Worm (Caenorhabditis elegans) whole organism, midembryonic: ENCODE measurements around the gene M04D8.7.

Experiments
- T22C8.4 ChIP-seq: fragments of 200-800 bp; sonication (Bioruptor generic); IDR thresholded peaks from 2 replicates; pipeline ENCODE4 v1.3.6; 2022; ENCODE audit warnings: missing genetic modification characterization, missing compliant biosample characterization
- cog-1 ChIP-seq: sonication (generic microtip); optimal IDR thresholded peaks from 2 replicates; lab custom pipeline; 2016; ENCODE audit warnings: missing genetic modification characterization, missing compliant biosample characterization
- flt-1 ChIP-seq: fragments of 200-800 bp; sonication (Bioruptor generic); IDR thresholded peaks from 2 replicates; pipeline ENCODE4 v1.3.6; 2022; ENCODE audit warnings: missing genetic modification characterization, missing compliant biosample characterization
- klf-2 ChIP-seq: fragments of 200-800 bp; sonication (Bioruptor generic); conservative IDR thresholded peaks from 2 replicates; pipeline ENCODE4 v1.3.6; 2022; ENCODE audit warnings: missing genetic modification reagents, missing genetic modification characterization, missing compliant biosample characterization
- med-1 ChIP-seq: sonication (generic microtip); optimal IDR thresholded peaks from 2 replicates; lab custom pipeline; 2017; ENCODE audit warnings: missing genetic modification characterization, mild to moderate bottlenecking, missing compliant biosample characterization, antibody characterized with exemption, missing genetic modification reagents; ENCODE audit not compliant: insufficient read depth
- ref-1 ChIP-seq: fragments of 200-800 bp; sonication (Bioruptor generic); conservative IDR thresholded peaks from 2 replicates; pipeline ENCODE4 v1.3.6; 2022; ENCODE audit warnings: missing genetic modification reagents, missing genetic modification characterization, missing compliant biosample characterization
- tab-1 ChIP-seq: fragments of 200-800 bp; sonication (Bioruptor generic); IDR thresholded peaks from 2 replicates; pipeline ENCODE4 v1.3.6; 2022; ENCODE audit warnings: missing genetic modification characterization, missing compliant biosample characterization
- ztf-23 ChIP-seq: fragments of 200-800 bp; sonication (Bioruptor generic); IDR thresholded peaks from 2 replicates; pipeline ENCODE4 v1.3.6; 2022; ENCODE audit warnings: missing genetic modification reagents, missing genetic modification characterization, missing compliant biosample characterization
- ztf-29 ChIP-seq: fragments of 200-800 bp; sonication (Bioruptor generic); IDR thresholded peaks from 2 replicates; pipeline ENCODE4 v1.3.6; 2022; ENCODE audit warnings: missing genetic modification reagents, missing genetic modification characterization, missing compliant biosample characterization

M04D8.7 gene

DNA sequence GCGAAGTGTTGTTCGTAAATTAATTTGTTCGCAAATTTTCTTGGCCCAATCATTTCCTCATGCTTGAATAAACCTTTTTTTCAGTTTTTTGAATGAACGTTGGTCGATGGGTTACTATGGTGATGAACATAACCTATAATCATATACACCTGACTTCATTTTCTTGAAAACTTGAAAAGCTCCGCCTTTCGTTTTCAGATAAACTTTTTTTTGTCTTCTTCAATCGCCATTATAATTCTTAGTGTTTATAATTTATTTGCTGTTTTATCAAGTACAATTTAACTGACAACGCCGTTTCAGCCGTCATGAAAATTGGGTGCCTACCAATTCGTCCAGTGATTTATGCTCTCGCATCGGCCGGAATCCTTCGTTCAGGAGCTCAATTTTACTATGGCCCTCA lies at the start of gene M04D8.7:
M04D8.7 (plus strand) TSS at position 301 of the 400 bp plus-strand sequence.
- TF ChIP-seq ref-1 (GFP tag; lab: Robert Waterston, UW) (no peak), med-1 (GFP tag; lab: Kevin White, UChicago) (no peak), T22C8.4 (GFP tag; lab: Robert Waterston, UW) (no peak), cog-1 (tag; lab: Kevin White, UChicago) (no peak), ztf-23 (GFP tag; lab: Robert Waterston, UW) (no peak), klf-2 (GFP tag; lab: Robert Waterston, UW) (no peak), ztf-29 (GFP tag; lab: Robert Waterston, UW) (no peak), flt-1 (GFP tag; lab: Robert Waterston, UW) (no peak), tab-1 (GFP tag; lab: Robert Waterston, UW) (no peak)

DNA sequence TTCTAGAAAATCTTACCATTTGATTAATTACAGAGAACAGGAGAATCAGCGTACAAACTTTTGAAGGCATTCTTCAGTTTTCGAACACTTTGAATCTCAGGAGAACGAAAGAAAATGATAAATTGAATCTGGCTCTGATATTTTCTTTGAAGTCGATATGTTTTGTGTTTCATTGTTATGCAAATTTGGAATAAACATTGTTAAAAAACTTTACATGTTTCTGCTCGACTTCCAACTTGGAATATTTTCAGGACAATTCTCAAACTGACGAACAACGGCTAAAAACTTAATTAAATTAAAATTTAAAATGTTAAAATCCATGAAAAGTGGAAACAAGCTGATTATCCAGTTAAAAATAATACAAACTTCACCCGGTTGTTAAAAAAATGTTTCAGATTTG lies 48.9 kb upstream of the M04D8.7 start, which contains the start of gene C05B5.1:
C05B5.1 (minus strand) TSS at position 101 of the 400 bp plus-strand sequence.
- no peak for TF ChIP-seq ztf-23 (GFP tag; lab: Robert Waterston, UW)
- no peak for TF ChIP-seq med-1 (GFP tag; lab: Kevin White, UChicago)
- TF ChIP-seq flt-1 (GFP tag; lab: Robert Waterston, UW) = no peak
- TF ChIP-seq tab-1 (GFP tag; lab: Robert Waterston, UW) = no peak
- no peak for TF ChIP-seq cog-1 (tag; lab: Kevin White, UChicago)
- no peak for TF ChIP-seq ref-1 (GFP tag; lab: Robert Waterston, UW)
- TF ChIP-seq klf-2 (GFP tag; lab: Robert Waterston, UW) = no peak
- TF ChIP-seq T22C8.4 (GFP tag; lab: Robert Waterston, UW) = no peak
- no peak for TF ChIP-seq ztf-29 (GFP tag; lab: Robert Waterston, UW)

DNA sequence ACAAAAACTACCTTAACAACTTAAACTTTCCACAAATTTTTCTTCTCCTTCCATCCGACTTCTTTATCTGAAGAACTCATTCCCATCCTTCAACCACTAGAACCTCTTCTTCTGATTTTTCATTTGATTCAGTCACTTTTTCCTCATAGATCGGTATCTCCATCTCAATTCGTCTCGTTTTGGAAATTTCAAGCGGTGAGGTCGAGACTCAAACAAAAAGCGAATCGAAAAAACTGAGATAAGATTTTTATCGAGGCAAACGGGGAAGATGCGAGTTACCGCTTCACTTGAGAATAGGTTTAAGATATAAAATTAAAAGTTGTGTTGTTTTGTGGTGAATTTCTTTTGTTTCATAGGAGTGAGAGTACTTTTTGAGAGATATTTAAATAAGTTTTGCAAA lies 45.9 kb upstream of the M04D8.7 start:
- TF ChIP-seq med-1 (GFP tag; lab: Kevin White, UChicago) (no peak), flt-1 (GFP tag; lab: Robert Waterston, UW) (no peak), tab-1 (GFP tag; lab: Robert Waterston, UW) (no peak), klf-2 (GFP tag; lab: Robert Waterston, UW) (no peak), T22C8.4 (GFP tag; lab: Robert Waterston, UW) (no peak), ztf-23 (GFP tag; lab: Robert Waterston, UW) (no peak), cog-1 (tag; lab: Kevin White, UChicago) (no peak), ref-1 (GFP tag; lab: Robert Waterston, UW) (no peak), ztf-29 (GFP tag; lab: Robert Waterston, UW) (no peak)

DNA sequence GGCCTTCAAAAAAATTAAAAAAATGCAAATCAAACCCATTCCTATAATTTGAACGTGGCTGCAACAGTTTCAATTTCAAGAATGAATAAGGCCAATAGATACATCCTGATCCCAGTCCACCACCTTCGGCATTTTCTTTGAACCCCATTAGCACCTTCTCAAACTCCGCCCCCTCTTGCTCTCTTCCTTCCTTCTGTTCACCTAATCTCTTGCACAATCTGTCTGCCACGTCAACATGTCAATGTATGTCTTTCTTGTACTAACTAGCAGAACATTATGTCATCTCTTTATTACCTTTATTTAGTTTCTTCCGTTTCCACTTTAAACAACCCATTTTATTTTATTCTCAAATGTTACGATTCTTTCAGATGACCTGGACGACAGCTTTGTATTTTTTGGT lies 43.7 kb upstream of the M04D8.7 start, which contains the start of gene C05B5.4:
C05B5.4 (plus strand) TSS at position 351 of the 400 bp plus-strand sequence.
- TF ChIP-seq klf-2 (GFP tag; lab: Robert Waterston, UW) = no peak
- no peak for TF ChIP-seq tab-1 (GFP tag; lab: Robert Waterston, UW)
- TF ChIP-seq ztf-29 (GFP tag; lab: Robert Waterston, UW) = no peak
- no peak for TF ChIP-seq cog-1 (tag; lab: Kevin White, UChicago)
- no peak for TF ChIP-seq flt-1 (GFP tag; lab: Robert Waterston, UW)
- TF ChIP-seq T22C8.4 (GFP tag; lab: Robert Waterston, UW) = no peak
- no peak for TF ChIP-seq med-1 (GFP tag; lab: Kevin White, UChicago)
- no peak for TF ChIP-seq ztf-23 (GFP tag; lab: Robert Waterston, UW)

DNA sequence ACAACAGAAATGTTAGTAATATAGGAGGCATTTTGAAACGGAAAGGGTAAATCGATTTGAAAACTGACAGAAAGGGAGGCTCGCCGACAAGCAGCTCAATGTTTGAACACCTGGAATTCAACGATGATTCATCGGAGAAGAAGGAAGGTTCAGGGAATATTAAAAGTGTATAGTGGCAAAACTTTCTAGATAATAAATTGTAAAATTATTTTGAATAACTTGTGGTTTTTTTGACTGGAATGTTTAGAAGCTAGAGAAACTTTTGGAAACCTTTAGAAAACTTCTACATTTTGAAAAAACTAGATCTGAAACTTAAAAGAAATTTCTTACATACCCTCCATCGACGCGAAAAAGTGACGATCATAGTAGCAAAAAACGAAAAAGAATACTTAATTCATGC lies 39.4 kb upstream of the M04D8.7 start, which contains the start of gene pqn-8:
pqn-8 (minus strand) TSS at position 101 of the 400 bp plus-strand sequence.
- no peak for TF ChIP-seq klf-2 (GFP tag; lab: Robert Waterston, UW)
- TF ChIP-seq med-1 (GFP tag; lab: Kevin White, UChicago) = no peak
- TF ChIP-seq tab-1 (GFP tag; lab: Robert Waterston, UW) = no peak
- no peak for TF ChIP-seq ztf-29 (GFP tag; lab: Robert Waterston, UW)

DNA sequence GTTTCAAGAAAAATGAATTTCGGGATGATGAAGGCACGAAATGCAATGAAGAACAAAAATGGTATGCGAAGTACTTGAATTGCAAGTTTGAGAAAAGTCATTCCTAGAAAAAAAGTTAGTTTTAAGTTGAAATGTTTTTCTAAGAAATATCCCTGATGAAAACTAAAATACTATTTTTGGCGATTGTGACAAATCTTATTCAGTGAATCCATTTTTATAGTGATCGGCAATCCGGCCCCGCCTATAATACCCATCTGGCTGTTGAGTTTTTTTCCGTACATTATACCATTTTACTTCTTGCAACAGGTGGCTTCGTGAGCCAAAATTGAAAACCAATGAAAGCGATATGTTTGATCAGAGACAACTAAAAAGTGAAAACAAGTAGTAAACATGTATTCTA lies 38.0 kb upstream of the M04D8.7 start, which contains the start of gene C05B5.17:
C05B5.17 (minus strand) TSS at position 101 of the 400 bp plus-strand sequence.
- no peak for TF ChIP-seq flt-1 (GFP tag; lab: Robert Waterston, UW)
- no peak for TF ChIP-seq ref-1 (GFP tag; lab: Robert Waterston, UW)
- no peak for TF ChIP-seq T22C8.4 (GFP tag; lab: Robert Waterston, UW)
- no peak for TF ChIP-seq med-1 (GFP tag; lab: Kevin White, UChicago)
- no peak for TF ChIP-seq ztf-29 (GFP tag; lab: Robert Waterston, UW)
- no peak for TF ChIP-seq ztf-23 (GFP tag; lab: Robert Waterston, UW)
- no peak for TF ChIP-seq klf-2 (GFP tag; lab: Robert Waterston, UW)
- TF ChIP-seq tab-1 (GFP tag; lab: Robert Waterston, UW) = no peak
- no peak for TF ChIP-seq cog-1 (tag; lab: Kevin White, UChicago)

DNA sequence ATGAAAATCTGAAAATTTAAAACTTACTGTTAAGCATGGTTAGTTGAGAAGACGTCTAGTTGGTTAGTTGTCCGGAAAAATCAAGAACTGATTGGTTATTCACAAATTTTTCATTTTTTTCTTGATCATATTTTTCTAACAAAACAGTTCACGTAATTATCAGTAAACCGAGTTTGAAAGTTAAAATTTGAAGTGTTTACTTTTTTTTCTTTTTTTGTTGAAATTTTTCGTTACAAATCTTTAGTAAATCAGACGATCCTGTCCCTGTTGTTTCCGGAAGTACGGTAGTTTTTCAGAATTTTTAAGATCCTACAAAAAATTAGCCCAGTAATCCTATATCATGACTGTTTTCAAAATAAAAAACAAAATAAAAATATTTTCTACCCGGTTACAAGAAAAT lies 36.8 kb upstream of the M04D8.7 start, which contains the start of gene C05B5.2:
C05B5.2 (minus strand) TSS at position 101 of the 400 bp plus-strand sequence.
- TF ChIP-seq ztf-23 (GFP tag; lab: Robert Waterston, UW) (no peak), med-1 (GFP tag; lab: Kevin White, UChicago) (no peak), ref-1 (GFP tag; lab: Robert Waterston, UW) (no peak), ztf-29 (GFP tag; lab: Robert Waterston, UW) (no peak), tab-1 (GFP tag; lab: Robert Waterston, UW) (no peak), T22C8.4 (GFP tag; lab: Robert Waterston, UW) (no peak), klf-2 (GFP tag; lab: Robert Waterston, UW) (no peak), flt-1 (GFP tag; lab: Robert Waterston, UW) (no peak), cog-1 (tag; lab: Kevin White, UChicago) (no peak)

DNA sequence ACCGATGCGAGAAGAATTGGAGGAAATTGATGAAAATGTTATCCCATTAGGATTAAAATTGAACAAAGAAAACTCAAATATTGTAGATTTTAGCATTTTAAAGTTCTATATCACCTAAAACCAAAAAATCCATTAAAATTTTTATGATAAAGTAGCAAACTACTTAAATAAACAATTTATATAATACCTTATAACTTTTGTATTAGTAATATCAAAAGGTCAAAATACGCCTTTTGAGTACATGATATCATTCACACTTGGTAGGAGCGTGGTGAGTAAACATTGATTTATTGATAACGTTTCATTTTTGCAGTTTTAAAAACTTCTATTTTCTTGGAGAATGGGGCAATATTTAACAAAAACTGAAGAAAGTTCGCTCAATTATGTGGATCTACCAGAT lies 36.2 kb upstream of the M04D8.7 start, which contains the start of gene C05B5.5:
C05B5.5 (plus strand) TSS at position 301 of the 400 bp plus-strand sequence.
- TF ChIP-seq ztf-23 (GFP tag; lab: Robert Waterston, UW) (no peak), flt-1 (GFP tag; lab: Robert Waterston, UW) (no peak), ztf-29 (GFP tag; lab: Robert Waterston, UW) (no peak), cog-1 (tag; lab: Kevin White, UChicago) (no peak), T22C8.4 (GFP tag; lab: Robert Waterston, UW) (no peak), tab-1 (GFP tag; lab: Robert Waterston, UW) (no peak), klf-2 (GFP tag; lab: Robert Waterston, UW) (no peak), ref-1 (GFP tag; lab: Robert Waterston, UW) (no peak)
